Fruit fly (Drosophila melanogaster): Measurements from ENCODE around the gene Vha16-2.

The Vha16-2 gene

DNA sequence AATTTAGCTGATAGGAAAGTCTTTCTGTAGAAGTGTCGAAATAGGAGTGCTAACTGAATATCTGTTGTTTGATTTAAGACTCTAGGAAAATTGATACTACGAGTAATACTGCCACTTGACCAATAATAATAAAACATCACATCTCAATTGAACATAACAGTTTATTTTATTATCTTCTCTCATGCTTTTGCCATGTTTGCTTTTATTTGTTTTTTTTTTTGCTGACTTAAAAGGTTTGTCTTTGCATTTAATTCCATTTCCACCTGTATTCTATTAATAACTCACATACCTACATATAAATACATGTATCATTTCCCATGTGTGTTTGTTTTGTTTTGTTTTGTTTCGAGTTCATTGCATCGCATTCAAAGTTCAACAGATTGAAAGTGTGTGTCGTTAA is 47.9 kb downstream of the Vha16-2 start, which contains the start of the genes CG11714 and Fuca:
Gene CG11714, minus strand, starts transcription at position 101 of the 400 bp plus-strand sequence.
Gene Fuca, minus strand, starts transcription at position 101 of the 400 bp plus-strand sequence.
- TF ChIP-seq CG17801 (GFP tag; optimal IDR thresholded peaks at IDR 0.05; ENCODE audit: partially characterized antibody) = no peak

- peak; percentile 5 for TF ChIP-seq CG17801 (GFP tag; optimal IDR thresholded peaks at IDR 0.05; ENCODE audit: partially characterized antibody)
Observed at dm6 chr3L:11523286-11523685, 48.5 kb downstream of the Vha16-2 start.

Data from ovary, adult (tissue).